Fruit fly (Drosophila melanogaster): Measurements from ENCODE around the gene Vha14-2.

Gene Vha14-2

dm6 chr3R:6141768-6142167 is 19.4 kb downstream of the Vha14-2 start:
- TF ChIP-seq rgr (GFP tag; optimal IDR thresholded peaks at IDR 0.05) = no peak
- TF ChIP-seq pan (optimal IDR thresholded peaks at IDR 0.05) = no peak
- TF ChIP-seq foxo (GFP tag; optimal IDR thresholded peaks at IDR 0.05) = no peak
- no peak for TF ChIP-seq Hr78 (GFP tag; optimal IDR thresholded peaks at IDR 0.05)
- no peak for TF ChIP-seq usp (GFP tag; optimal IDR thresholded peaks at IDR 0.05)
- no peak for TF ChIP-seq jim (GFP tag; optimal IDR thresholded peaks at IDR 0.05)
- TF ChIP-seq Dfd (GFP tag; optimal IDR thresholded peaks at IDR 0.05) = no peak
- no peak for TF ChIP-seq Abd-B (GFP tag; optimal IDR thresholded peaks at IDR 0.05)

- no peak for TF ChIP-seq CG32264 (GFP tag; optimal IDR thresholded peaks at IDR 0.05)
- TF ChIP-seq lola (GFP tag; optimal IDR thresholded peaks at IDR 0.05) = no peak
- no peak for TF ChIP-seq rgr (GFP tag; optimal IDR thresholded peaks at IDR 0.05)
- TF ChIP-seq CG9705 (GFP tag; optimal IDR thresholded peaks at IDR 0.05) = no peak
- TF ChIP-seq dl (GFP tag; optimal IDR thresholded peaks at IDR 0.05; ENCODE audit: insufficient read depth in 1 of 2, partially characterized antibody in 2 of 2) = no peak
- TF ChIP-seq h (GFP tag; optimal IDR thresholded peaks at IDR 0.05) = no peak
- TF ChIP-seq HLH106 (tag; optimal IDR thresholded peaks at IDR 0.05) = no peak
- no peak for TF ChIP-seq Hnf4 (GFP tag; optimal IDR thresholded peaks at IDR 0.05)
- TF ChIP-seq Abd-B (GFP tag; optimal IDR thresholded peaks at IDR 0.05) = no peak
- no peak for TF ChIP-seq psq (GFP tag; optimal IDR thresholded peaks at IDR 0.05)
- no peak for TF ChIP-seq pan (optimal IDR thresholded peaks at IDR 0.05)
Measured at dm6 chr3R:6149130-6149529, 26.7 kb downstream of the Vha14-2 start.

dm6 chr3R:6149593-6149992 is 27.2 kb downstream of the Vha14-2 start:
- TF ChIP-seq Abd-B (GFP tag; optimal IDR thresholded peaks at IDR 0.05) (no peak), Dif (GFP tag; optimal IDR thresholded peaks at IDR 0.05; ENCODE audit: partially characterized antibody) (peak; percentile 19), woc (GFP tag; optimal IDR thresholded peaks at IDR 0.05) (no peak), GATAd (GFP tag; optimal IDR thresholded peaks at IDR 0.05) (no peak), dl (GFP tag; optimal IDR thresholded peaks at IDR 0.05; ENCODE audit: insufficient read depth in 1 of 2, partially characterized antibody in 2 of 2) (no peak), rgr (GFP tag; optimal IDR thresholded peaks at IDR 0.05) (no peak), CrebA (GFP tag; optimal IDR thresholded peaks at IDR 0.05; ENCODE audit: borderline replicate concordance) (no peak), Vsx2 (GFP tag; optimal IDR thresholded peaks at IDR 0.05; ENCODE audit: partially characterized antibody) (peak; percentile 65), HLH106 (tag; optimal IDR thresholded peaks at IDR 0.05) (no peak), psq (GFP tag; optimal IDR thresholded peaks at IDR 0.05) (no peak), pan (optimal IDR thresholded peaks at IDR 0.05) (no peak), dsf (GFP tag; optimal IDR thresholded peaks at IDR 0.05; ENCODE audit: borderline replicate concordance) (no peak), Jra (GFP tag; optimal IDR thresholded peaks at IDR 0.05) (no peak), CG32264 (GFP tag; optimal IDR thresholded peaks at IDR 0.05) (no peak), Hr83 (GFP tag; optimal IDR thresholded peaks at IDR 0.05; ENCODE audit: poor library complexity, severe bottlenecking) (no peak), brk (GFP tag; optimal IDR thresholded peaks at IDR 0.05) (no peak), foxo (GFP tag; optimal IDR thresholded peaks at IDR 0.05) (no peak), jim (GFP tag; optimal IDR thresholded peaks at IDR 0.05) (no peak), usp (GFP tag; optimal IDR thresholded peaks at IDR 0.05) (no peak), Sp1 (GFP tag; optimal IDR thresholded peaks at IDR 0.05) (no peak), ey (GFP tag; optimal IDR thresholded peaks at IDR 0.05) (no peak), sv (GFP tag; optimal IDR thresholded peaks at IDR 0.05) (no peak), dmrt93B (GFP tag; optimal IDR thresholded peaks at IDR 0.05) (no peak), CG9705 (GFP tag; optimal IDR thresholded peaks at IDR 0.05) (no peak), N (GFP tag; optimal IDR thresholded peaks at IDR 0.05) (peak; percentile 74), lola (GFP tag; optimal IDR thresholded peaks at IDR 0.05) (peak; percentile 96), OdsH (GFP tag; optimal IDR thresholded peaks at IDR 0.05) (no peak), sage (GFP tag; optimal IDR thresholded peaks at IDR 0.05) (no peak), br (GFP tag; optimal IDR thresholded peaks at IDR 0.05) (no peak), Myc (optimal IDR thresholded peaks at IDR 0.05) (peak; percentile 84), h (GFP tag; optimal IDR thresholded peaks at IDR 0.05) (no peak), Rel (GFP tag; optimal IDR thresholded peaks at IDR 0.05) (no peak), Rel (tag; optimal IDR thresholded peaks at IDR 0.05) (no peak)

dm6 chr3R:6153574-6153973 is 31.2 kb downstream of the Vha14-2 start:
- TF ChIP-seq GATAd (GFP tag; optimal IDR thresholded peaks at IDR 0.05) (no peak), N (GFP tag; optimal IDR thresholded peaks at IDR 0.05) (no peak), foxo (GFP tag; optimal IDR thresholded peaks at IDR 0.05) (no peak)
